Fruit fly (Drosophila melanogaster) whole organism: Measurements from ENCODE around the gene Teh1.

ENCODE experiments used
- Dll ChIP-seq: fragments of >200 bp; optimal IDR thresholded peaks from 2 replicates; lab custom pipeline; 2017
- psq ChIP-seq: fragments of >200 bp; optimal IDR thresholded peaks from 2 replicates; lab custom pipeline; 2017
- usp ChIP-seq: fragments of >200 bp; optimal IDR thresholded peaks from 2 replicates; lab custom pipeline; 2017; ENCODE audit warnings: missing biosample characterization, missing genetic modification characterization, mixed read lengths

DNA sequence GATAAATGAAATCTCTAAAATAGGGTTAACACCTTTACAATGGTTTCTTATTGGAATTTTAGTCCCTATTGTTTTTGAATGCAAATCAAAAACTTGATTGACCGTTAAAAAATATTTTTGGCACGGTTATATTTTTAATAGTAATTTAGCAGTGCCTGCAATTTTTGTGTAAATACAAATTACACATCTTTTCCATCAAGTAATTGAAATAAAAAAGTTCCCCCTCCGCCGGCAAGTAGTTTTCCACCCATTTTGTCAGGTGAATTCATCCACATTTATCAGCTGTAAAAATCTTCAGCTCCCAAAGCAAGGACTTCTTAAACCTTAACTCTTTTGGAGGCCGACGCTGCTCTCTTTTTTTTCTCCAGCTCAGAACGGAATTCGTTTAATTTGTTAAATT, 44.2 kb downstream of the Teh1 start, which contains the start of gene CG34302:
- TF ChIP-seq Dll (lab: Kevin White, UChicago) (no peak), usp (no peak), psq (lab: Kevin White, UChicago) (no peak)
